Worm (Caenorhabditis elegans) whole organism, L3 larva: ENCODE results near the gene Y39A1C.1.

Experiments
- R02D3.7 ChIP-seq: fragments of 150-350 bp; optimal IDR thresholded peaks from 2 replicates; lab custom pipeline; 2014; ENCODE audit warnings: missing biosample characterization, missing genetic modification characterization
- ZK546.5 ChIP-seq: sonication (generic microtip); optimal IDR thresholded peaks from 2 replicates; lab custom pipeline; 2017; ENCODE audit warnings: missing biosample characterization, missing genetic modification characterization
- aly-2 ChIP-seq: fragments of 150-350 bp; optimal IDR thresholded peaks from 2 replicates; lab custom pipeline; 2014; ENCODE audit warnings: missing biosample characterization, missing genetic modification characterization
- ama-1 ChIP-seq: fragments of 150-350 bp; optimal IDR thresholded peaks from 2 replicates; lab custom pipeline; 2018
- ceh-16 ChIP-seq: sonication (generic microtip); optimal IDR thresholded peaks from 2 replicates; lab custom pipeline; 2017; ENCODE audit warnings: missing biosample characterization, missing genetic modification characterization
- ceh-28 ChIP-seq: fragments of 150-350 bp; optimal IDR thresholded peaks from 2 replicates; lab custom pipeline; 2014; ENCODE audit warnings: missing biosample characterization, missing genetic modification reagents, missing genetic modification characterization
- ceh-82 ChIP-seq: fragments of 150-350 bp; optimal IDR thresholded peaks from 2 replicates; lab custom pipeline; 2014; ENCODE audit warnings: missing biosample characterization, missing genetic modification characterization
- ceh-9 ChIP-seq: sonication (generic microtip); optimal IDR thresholded peaks from 2 replicates; lab custom pipeline; 2018; ENCODE audit warnings: missing biosample characterization, missing genetic modification characterization
- daf-12 ChIP-seq: fragments of 150-350 bp; optimal IDR thresholded peaks from 2 replicates; lab custom pipeline; 2014; ENCODE audit warnings: missing biosample characterization, missing genetic modification reagents, missing genetic modification characterization
- egl-27 ChIP-seq: sonication (generic microtip); optimal IDR thresholded peaks from 4 replicates; lab custom pipeline; 2017; ENCODE audit warnings: missing biosample characterization, missing genetic modification reagents, missing genetic modification characterization
- egl-5 ChIP-seq: fragments of 150-350 bp; optimal IDR thresholded peaks from 2 replicates; lab custom pipeline; 2017; ENCODE audit warnings: missing biosample characterization, missing genetic modification reagents, missing genetic modification characterization, inconsistent platforms
- elt-2 ChIP-seq: sonication (generic microtip); optimal IDR thresholded peaks from 2 replicates; lab custom pipeline; 2016; ENCODE audit warnings: missing genetic modification reagents, mild to moderate bottlenecking, missing genetic modification characterization, missing compliant biosample characterization
- elt-3 ChIP-seq, 3 experiments: fragments of 150-350 bp in 1 of 3; sonication (generic microtip) in 2 of 3; optimal IDR thresholded peaks; 2 replicates in 2 of 3; 4 replicates in 1 of 3; lab custom pipeline; 2014 to 2017; ENCODE audit warnings: missing biosample characterization in 3 of 3, missing genetic modification characterization in 3 of 3
- eor-1 ChIP-seq, 2 experiments: fragments of 150-350 bp; optimal IDR thresholded peaks; 2 replicates each; lab custom pipeline; 2014 to 2018; ENCODE audit warnings: missing biosample characterization in 2 of 2, missing genetic modification characterization in 2 of 2
- fkh-10 ChIP-seq: sonication (generic microtip); optimal IDR thresholded peaks from 2 replicates; lab custom pipeline; 2017; ENCODE audit warnings: missing biosample characterization, missing genetic modification reagents, missing genetic modification characterization
- fkh-2 ChIP-seq: fragments of 150-350 bp; optimal IDR thresholded peaks from 2 replicates; lab custom pipeline; 2014; ENCODE audit warnings: missing biosample characterization, missing genetic modification reagents, missing genetic modification characterization
- fos-1 ChIP-seq: fragments of 150-350 bp; optimal IDR thresholded peaks from 2 replicates; lab custom pipeline; 2014; ENCODE audit warnings: missing biosample characterization, missing genetic modification characterization
- hmg-11 ChIP-seq: sonication (generic microtip); optimal IDR thresholded peaks from 2 replicates; lab custom pipeline; 2016; ENCODE audit warnings: missing genetic modification characterization, missing compliant biosample characterization
- jun-1 ChIP-seq: fragments of 150-350 bp; optimal IDR thresholded peaks from 2 replicates; lab custom pipeline; 2014; ENCODE audit warnings: missing biosample characterization, missing genetic modification reagents, missing genetic modification characterization
- lin-15B ChIP-seq: fragments of 150-350 bp; optimal IDR thresholded peaks from 2 replicates; lab custom pipeline; 2014; ENCODE audit warnings: missing biosample characterization, missing genetic modification characterization
- lin-39 ChIP-seq: fragments of 150-350 bp; optimal IDR thresholded peaks from 2 replicates; lab custom pipeline; 2018; ENCODE audit warnings: missing biosample characterization, missing genetic modification reagents, missing genetic modification characterization
- lsy-12 ChIP-seq: sonication (generic microtip); optimal IDR thresholded peaks from 2 replicates; lab custom pipeline; 2016; ENCODE audit warnings: mild to moderate bottlenecking, missing genetic modification characterization, missing compliant biosample characterization
- mdl-1 ChIP-seq: fragments of 150-350 bp; optimal IDR thresholded peaks from 2 replicates; lab custom pipeline; 2014; ENCODE audit warnings: missing biosample characterization, missing genetic modification characterization
- mml-1 ChIP-seq: fragments of 150-350 bp; sonication (generic microtip); optimal IDR thresholded peaks from 3 replicates; lab custom pipeline; 2014; ENCODE audit warnings: missing biosample characterization, missing genetic modification characterization
- nfya-1 ChIP-seq: sonication (generic microtip); optimal IDR thresholded peaks from 2 replicates; lab custom pipeline; 2017; ENCODE audit warnings: missing genetic modification characterization, mild to moderate bottlenecking, missing compliant biosample characterization, antibody characterized with exemption, moderate library complexity; ENCODE audit not compliant: insufficient read depth
- nhr-11 ChIP-seq: fragments of 150-350 bp; optimal IDR thresholded peaks from 2 replicates; lab custom pipeline; 2014; ENCODE audit warnings: missing biosample characterization, missing genetic modification characterization
- nhr-12 ChIP-seq: fragments of 150-350 bp; optimal IDR thresholded peaks from 2 replicates; lab custom pipeline; 2014; ENCODE audit warnings: missing biosample characterization, missing genetic modification characterization
- nhr-237 ChIP-seq: fragments of 150-350 bp; optimal IDR thresholded peaks from 2 replicates; lab custom pipeline; 2014; ENCODE audit warnings: missing biosample characterization, missing genetic modification characterization
- nhr-25 ChIP-seq: sonication (generic microtip); optimal IDR thresholded peaks from 2 replicates; lab custom pipeline; 2017; ENCODE audit warnings: missing biosample characterization, missing genetic modification characterization
- nhr-28 ChIP-seq: fragments of 150-350 bp; optimal IDR thresholded peaks from 2 replicates; lab custom pipeline; 2014; ENCODE audit warnings: missing biosample characterization, missing genetic modification characterization
- nhr-43 ChIP-seq: sonication (generic microtip); optimal IDR thresholded peaks from 2 replicates; lab custom pipeline; 2016; ENCODE audit warnings: mild to moderate bottlenecking, missing genetic modification characterization, missing compliant biosample characterization; ENCODE audit not compliant: poor library complexity, severe bottlenecking
- nhr-67 ChIP-seq: fragments of 150-350 bp; optimal IDR thresholded peaks from 2 replicates; lab custom pipeline; 2014; ENCODE audit warnings: missing biosample characterization, missing genetic modification characterization
- nhr-76 ChIP-seq: fragments of 150-350 bp; sonication (generic microtip); optimal IDR thresholded peaks from 5 replicates; lab custom pipeline; 2014; ENCODE audit warnings: missing biosample characterization, missing genetic modification characterization
- nhr-77 ChIP-seq: fragments of 150-350 bp; optimal IDR thresholded peaks from 2 replicates; lab custom pipeline; 2014; ENCODE audit warnings: missing biosample characterization, missing genetic modification characterization
- pha-4 ChIP-seq: fragments of 150-350 bp; optimal IDR thresholded peaks from 2 replicates; lab custom pipeline; 2014; ENCODE audit warnings: missing biosample characterization, missing genetic modification reagents, missing genetic modification characterization
- pqm-1 ChIP-seq: fragments of 150-350 bp; optimal IDR thresholded peaks from 2 replicates; lab custom pipeline; 2017; ENCODE audit warnings: missing biosample characterization, missing genetic modification characterization, inconsistent platforms
- sea-2 ChIP-seq: fragments of 150-350 bp; sonication (generic microtip); optimal IDR thresholded peaks from 4 replicates; lab custom pipeline; 2014; ENCODE audit warnings: missing biosample characterization, missing genetic modification reagents, missing genetic modification characterization
- skn-1 ChIP-seq: fragments of 150-350 bp; optimal IDR thresholded peaks from 2 replicates; lab custom pipeline; 2014; ENCODE audit warnings: missing biosample characterization, missing genetic modification characterization
- snpc-4 ChIP-seq: fragments of 150-350 bp; optimal IDR thresholded peaks from 2 replicates; lab custom pipeline; 2014; ENCODE audit warnings: missing biosample characterization, missing genetic modification characterization
- tbx-2 ChIP-seq: sonication (generic microtip); optimal IDR thresholded peaks from 2 replicates; lab custom pipeline; 2016; ENCODE audit warnings: mild to moderate bottlenecking, missing genetic modification characterization, missing compliant biosample characterization
- unc-39 ChIP-seq: sonication (generic microtip); optimal IDR thresholded peaks from 4 replicates; lab custom pipeline; 2017; ENCODE audit warnings: missing biosample characterization, missing genetic modification characterization
- unc-62 ChIP-seq: fragments of 150-350 bp; sonication (generic microtip); optimal IDR thresholded peaks from 4 replicates; lab custom pipeline; 2014; ENCODE audit warnings: missing biosample characterization, missing genetic modification reagents, missing genetic modification characterization
- zag-1 ChIP-seq: fragments of 150-350 bp; optimal IDR thresholded peaks from 2 replicates; lab custom pipeline; 2014; ENCODE audit warnings: missing biosample characterization, missing genetic modification characterization
- ztf-11 ChIP-seq: fragments of 150-350 bp; optimal IDR thresholded peaks from 2 replicates; lab custom pipeline; 2014; ENCODE audit warnings: missing biosample characterization, missing genetic modification characterization
- ztf-4 ChIP-seq: fragments of 150-350 bp; optimal IDR thresholded peaks from 2 replicates; lab custom pipeline; 2014; ENCODE audit warnings: missing biosample characterization, missing genetic modification characterization

Gene Y39A1C.1

ce11 chrIII:10816045-10816444 lies 39.2 kb upstream of the Y39A1C.1 start:
- TF ChIP-seq eor-1 (tag; optimal IDR thresholded peaks at IDR 0.05; lab: Kevin White, UChicago) (no peak), skn-1 (no peak), nhr-237 (no peak), zag-1 (no peak), nhr-11 (tag; lab: Kevin White, UChicago) (peak; percentile 55), nfya-1 (tag; lab: Kevin White, UChicago) (peak; percentile 33), egl-5 (tag; lab: Kevin White, UChicago) (no peak)

- TF ChIP-seq zag-1 (no peak), sea-2 (GFP tag; lab: Kevin White, UChicago) (no peak), nhr-237 (no peak), ztf-4 (tag; lab: Kevin White, UChicago) (no peak), aly-2 (tag; lab: Kevin White, UChicago) (no peak), lin-39 (tag; lab: Kevin White, UChicago) (no peak), ceh-82 (no peak), egl-5 (tag; lab: Kevin White, UChicago) (peak; percentile 2), R02D3.7 (tag; lab: Kevin White, UChicago) (no peak), nhr-43 (tag; lab: Kevin White, UChicago) (no peak), nhr-76 (tag; lab: Kevin White, UChicago) (no peak), elt-2 (tag; lab: Kevin White, UChicago) (no peak), lsy-12 (tag; lab: Kevin White, UChicago) (no peak), pha-4 (tag; lab: Kevin White, UChicago) (no peak), lin-15B (tag; lab: Kevin White, UChicago) (no peak), nfya-1 (tag; lab: Kevin White, UChicago) (peak; percentile 7), ama-1 (no peak)
These were observed 38.3 kb upstream of the Y39A1C.1 start, which contains the start of gene sca-1 for ce11 chrIII:10816800-10817418. TSS of gene sca-1 (minus strand) at chrIII:10816850.

DNA sequence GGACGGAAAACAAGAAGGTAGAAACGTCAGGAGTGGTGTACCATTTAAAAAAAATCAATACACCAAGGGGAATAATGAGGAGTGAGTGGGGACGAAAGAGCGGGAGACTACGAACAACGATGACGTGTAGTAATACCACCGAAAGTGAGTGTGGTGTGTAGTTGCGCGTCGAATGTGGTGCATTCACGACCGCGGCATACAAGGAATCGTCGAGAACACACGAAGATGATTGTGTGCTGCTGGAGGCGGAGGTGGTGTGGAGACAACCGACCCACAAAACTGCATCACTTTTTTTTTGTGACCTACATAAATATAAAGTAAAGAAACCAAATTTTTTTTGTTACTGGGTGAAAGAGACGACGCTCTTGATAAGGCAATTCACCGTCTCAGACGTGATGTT lies 36.9 kb upstream of the Y39A1C.1 start:
- TF ChIP-seq egl-27 (tag; lab: Kevin White, UChicago) (no peak), fos-1 (no peak), ceh-9 (no peak), elt-3 (tag; optimal IDR thresholded peaks at IDR 0.05; lab: Kevin White, UChicago) (no peak), skn-1 (peak; percentile 57), nfya-1 (tag; lab: Kevin White, UChicago) (peak; percentile 75), nhr-28 (tag; lab: Kevin White, UChicago) (no peak), nhr-43 (tag; lab: Kevin White, UChicago) (no peak), ztf-11 (tag; lab: Kevin White, UChicago) (no peak), nhr-25 (tag; lab: Kevin White, UChicago) (peak; percentile 77), nhr-237 (no peak), aly-2 (tag; lab: Kevin White, UChicago) (no peak), nhr-76 (tag; lab: Kevin White, UChicago) (no peak), fkh-10 (GFP tag; lab: Kevin White, UChicago) (no peak), nhr-11 (tag; lab: Kevin White, UChicago) (no peak), snpc-4 (tag; lab: Kevin White, UChicago) (peak; percentile 57), R02D3.7 (tag; lab: Kevin White, UChicago) (no peak), unc-62 (GFP tag; lab: Kevin White, UChicago) (no peak), hmg-11 (tag; lab: Kevin White, UChicago) (peak; percentile 58), ceh-28 (tag; lab: Kevin White, UChicago) (peak; percentile 33), zag-1 (no peak), ceh-16 (tag; lab: Kevin White, UChicago) (no peak), lsy-12 (tag; lab: Kevin White, UChicago) (peak; percentile 66), lin-39 (tag; lab: Kevin White, UChicago) (peak; percentile 70), jun-1 (peak; percentile 39), egl-5 (tag; lab: Kevin White, UChicago) (no peak), fkh-2 (tag; lab: Kevin White, UChicago) (no peak), ama-1 (peak; percentile 50), eor-1 (tag; optimal IDR thresholded peaks at IDR 0.05; lab: Kevin White, UChicago) (no peak), mdl-1 (no peak), ztf-4 (tag; lab: Kevin White, UChicago) (no peak), tbx-2 (no peak), nhr-67 (tag; lab: Kevin White, UChicago) (no peak), sea-2 (GFP tag; lab: Kevin White, UChicago) (no peak), elt-2 (tag; lab: Kevin White, UChicago) (peak; percentile 58), mml-1 (no peak), unc-39 (no peak), nhr-12 (no peak), nhr-77 (no peak), ZK546.5 (tag; lab: Kevin White, UChicago) (no peak), pha-4 (tag; lab: Kevin White, UChicago) (peak; percentile 55), lin-15B (tag; lab: Kevin White, UChicago) (peak; percentile 60), daf-12 (tag; lab: Kevin White, UChicago) (no peak), pqm-1 (tag; lab: Kevin White, UChicago) (peak; percentile 65), ceh-82 (no peak)
